Fruit fly (Drosophila melanogaster) whole organism, pupa: ENCODE data around the gene CG43255.

Source experiments
- CG10348 ChIP-seq: fragments of 200-800 bp; sonication (Bioruptor generic); IDR thresholded peaks from 2 replicates; pipeline ENCODE4 v1.3.6; 2022; ENCODE audit warnings: missing biosample characterization, missing genetic modification characterization
- CG12605 ChIP-seq: fragments of 200-800 bp; sonication (Bioruptor generic); IDR thresholded peaks from 2 replicates; pipeline ENCODE4 v1.3.6; 2022; ENCODE audit warnings: missing biosample characterization, missing genetic modification characterization
- CG13204 ChIP-seq: fragments of 200-800 bp; sonication (Bioruptor generic); optimal IDR thresholded peaks from 2 replicates; lab custom pipeline; 2018; ENCODE audit warnings: missing biosample characterization, mild to moderate bottlenecking, missing genetic modification characterization, moderate library complexity
- CG14655 ChIP-seq: fragments of 200-800 bp; sonication (Bioruptor generic); optimal IDR thresholded peaks from 3 replicates; lab custom pipeline; 2017; ENCODE audit warnings: mild to moderate bottlenecking, missing biosample characterization, missing genetic modification reagents, missing genetic modification characterization
- CG15710 ChIP-seq: fragments of 200-800 bp; sonication (Bioruptor generic); optimal IDR thresholded peaks from 2 replicates; lab custom pipeline; 2018; ENCODE audit warnings: missing biosample characterization, mild to moderate bottlenecking, missing genetic modification characterization, moderate library complexity
- CG17806 ChIP-seq: fragments of 200-800 bp; sonication (Bioruptor generic); optimal IDR thresholded peaks from 2 replicates; lab custom pipeline; 2018; ENCODE audit warnings: missing biosample characterization, mild to moderate bottlenecking, missing genetic modification characterization, moderate library complexity
- CG32121 ChIP-seq: fragments of 200-800 bp; sonication (Bioruptor generic); IDR thresholded peaks from 2 replicates; pipeline ENCODE4 v1.3.6; 2022; ENCODE audit warnings: missing biosample characterization, missing genetic modification characterization
- CG34367 ChIP-seq: fragments of 200-800 bp; sonication (Bioruptor generic); optimal IDR thresholded peaks from 2 replicates; lab custom pipeline; 2018; ENCODE audit warnings: missing biosample characterization, mild to moderate bottlenecking, missing genetic modification characterization
- CG4496 ChIP-seq: fragments of 200-800 bp; sonication (Bioruptor generic); IDR thresholded peaks from 3 replicates; pipeline ENCODE4 v1.3.6; 2022; ENCODE audit warnings: missing biosample characterization, missing genetic modification characterization
- CG8159 ChIP-seq: fragments of 200-800 bp; sonication (Bioruptor generic); optimal IDR thresholded peaks from 3 replicates; lab custom pipeline; 2018; ENCODE audit warnings: missing biosample characterization, mild to moderate bottlenecking, missing genetic modification characterization, moderate library complexity
- CG8301 ChIP-seq: fragments of 200-800 bp; sonication (Bioruptor generic); optimal IDR thresholded peaks from 2 replicates; lab custom pipeline; 2018; ENCODE audit warnings: missing biosample characterization, mild to moderate bottlenecking, missing genetic modification characterization
- CG9948 ChIP-seq: fragments of 200-800 bp; sonication (Bioruptor generic); optimal IDR thresholded peaks from 2 replicates; lab custom pipeline; 2018; ENCODE audit warnings: missing biosample characterization, mild to moderate bottlenecking, missing genetic modification characterization, moderate library complexity
- D1 ChIP-seq: fragments of 200-800 bp; sonication (Bioruptor generic); optimal IDR thresholded peaks from 2 replicates; lab custom pipeline; 2018; ENCODE audit warnings: missing biosample characterization, mild to moderate bottlenecking, missing genetic modification characterization, moderate library complexity
- EcR ChIP-seq: fragments of 200-800 bp; sonication (Bioruptor generic); optimal IDR thresholded peaks from 3 replicates; lab custom pipeline; 2019; ENCODE audit warnings: missing biosample characterization, missing genetic modification characterization, mild to moderate bottlenecking, moderate library complexity, missing genetic modification reagents
- Ets98B ChIP-seq: fragments of 200-800 bp; sonication (Bioruptor generic); IDR thresholded peaks from 2 replicates; pipeline ENCODE4 v1.3.6; 2022; ENCODE audit warnings: missing biosample characterization, missing genetic modification characterization
- Pif1A ChIP-seq: fragments of 200-800 bp; sonication (Bioruptor generic); optimal IDR thresholded peaks from 3 replicates; lab custom pipeline; 2016; ENCODE audit warnings: missing biosample characterization, missing genetic modification characterization
- Pif1B ChIP-seq: fragments of 200-800 bp; sonication (Bioruptor generic); optimal IDR thresholded peaks from 3 replicates; lab custom pipeline; 2016; ENCODE audit warnings: missing biosample characterization, missing genetic modification characterization
- Snoo ChIP-seq: fragments of 200-800 bp; sonication (Bioruptor generic); optimal IDR thresholded peaks from 3 replicates; lab custom pipeline; 2017; ENCODE audit warnings: missing biosample characterization, mild to moderate bottlenecking, missing genetic modification characterization, inconsistent platforms
- fd96Ca ChIP-seq: fragments of 200-800 bp; sonication (Bioruptor generic); IDR thresholded peaks from 3 replicates; pipeline ENCODE4 v1.3.6; 2022; ENCODE audit warnings: missing biosample characterization, missing genetic modification characterization
- gl ChIP-seq: fragments of 200-800 bp; sonication (Bioruptor generic); optimal IDR thresholded peaks from 2 replicates; lab custom pipeline; 2018; ENCODE audit warnings: missing biosample characterization, mild to moderate bottlenecking, missing genetic modification characterization
- rn ChIP-seq: fragments of 200-800 bp; sonication (Bioruptor generic); IDR thresholded peaks from 2 replicates; pipeline ENCODE4 v1.3.6; 2022; ENCODE audit warnings: missing biosample characterization, missing genetic modification characterization

The CG43255 gene

DNA sequence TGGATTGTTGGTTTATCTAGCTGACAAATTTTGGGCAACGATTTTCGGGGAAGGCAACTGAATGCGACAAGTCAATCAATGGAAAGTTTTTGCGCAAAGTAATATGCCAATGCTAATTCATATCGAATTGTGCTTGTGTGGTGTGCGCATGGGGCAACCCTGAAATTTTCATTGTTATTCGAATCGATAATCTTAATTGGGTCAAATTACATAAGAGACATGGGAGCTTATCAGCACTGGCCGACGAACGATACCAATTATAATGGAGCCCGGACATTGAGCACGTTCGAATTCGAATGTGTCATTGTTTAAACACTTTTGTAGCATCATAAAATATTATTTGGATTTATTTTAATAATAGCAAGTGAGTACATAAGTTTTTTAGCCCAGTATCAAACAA, 39.1 kb upstream of the CG43255 start:
- TF ChIP-seq Pif1A (GFP tag; lab: Kevin White, UChicago) (no peak), fd96Ca (GFP tag; lab: Robert Waterston, UW) (no peak), Pif1B (GFP tag; lab: Kevin White, UChicago) (no peak), D1 (tag; lab: Kevin White, UChicago) (no peak), rn (GFP tag; lab: Robert Waterston, UW) (no peak), EcR (no peak), CG17806 (tag; lab: Kevin White, UChicago) (no peak), CG8159 (tag; lab: Kevin White, UChicago) (no peak), CG34367 (no peak), Snoo (tag; lab: Kevin White, UChicago) (no peak), Ets98B (GFP tag; lab: Robert Waterston, UW) (no peak), CG14655 (GFP tag; lab: Kevin White, UChicago) (no peak), CG4496 (GFP tag; lab: Robert Waterston, UW) (no peak), gl (tag; lab: Kevin White, UChicago) (no peak), CG12605 (GFP tag; lab: Robert Waterston, UW) (no peak), CG9948 (tag; lab: Kevin White, UChicago) (no peak), CG15710 (tag; lab: Kevin White, UChicago) (no peak), CG13204 (no peak)

DNA sequence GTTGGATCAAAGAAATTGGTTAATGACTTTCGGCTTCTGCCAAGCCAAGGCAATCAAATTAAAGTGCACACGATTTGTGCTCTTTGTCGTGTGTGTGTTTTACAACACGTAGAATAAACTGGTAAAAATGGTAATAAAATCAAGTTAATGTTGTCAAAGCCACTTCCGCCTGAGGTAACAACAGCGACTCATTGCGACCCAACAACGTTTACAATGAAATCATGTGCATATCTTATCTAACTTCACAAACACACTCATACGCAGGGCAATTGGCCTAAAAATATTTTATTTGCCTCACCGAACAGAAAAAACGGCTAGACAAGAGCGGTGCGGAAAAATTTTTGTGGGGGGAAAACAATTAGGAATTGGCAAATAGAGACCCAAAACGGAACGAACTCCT, 38.6 kb upstream of the CG43255 start:
- TF ChIP-seq CG14655 (GFP tag; lab: Kevin White, UChicago) (no peak), EcR (no peak), gl (tag; lab: Kevin White, UChicago) (no peak), CG10348 (GFP tag; lab: Robert Waterston, UW) (no peak), Snoo (tag; lab: Kevin White, UChicago) (no peak), CG32121 (GFP tag; lab: Robert Waterston, UW) (no peak)
- TF ChIP-seq, all 21 proteins: peak for 0

- no peak for TF ChIP-seq Pif1B (GFP tag; lab: Kevin White, UChicago)
- TF ChIP-seq CG13204: no peak
- no peak for TF ChIP-seq gl (tag; lab: Kevin White, UChicago)
- no peak for TF ChIP-seq CG9948 (tag; lab: Kevin White, UChicago)
- TF ChIP-seq CG15710 (tag; lab: Kevin White, UChicago): no peak
- no peak for TF ChIP-seq CG32121 (GFP tag; lab: Robert Waterston, UW)
- TF ChIP-seq CG4496 (GFP tag; lab: Robert Waterston, UW): no peak
- TF ChIP-seq Snoo (tag; lab: Kevin White, UChicago): no peak
- TF ChIP-seq CG8301 (tag; lab: Kevin White, UChicago): no peak
- TF ChIP-seq Ets98B (GFP tag; lab: Robert Waterston, UW): no peak
- TF ChIP-seq CG8159 (tag; lab: Kevin White, UChicago): no peak
These were observed 36.4 kb upstream of the CG43255 start for dm6 chrX:8887410-8887809.

dm6 chrX:8888861-8889392, 34.8 kb upstream of the CG43255 start:
- no peak for TF ChIP-seq Pif1A (GFP tag; lab: Kevin White, UChicago)
- peak; percentile 15; the same call in 1 of the 3 replicates for TF ChIP-seq fd96Ca (GFP tag; lab: Robert Waterston, UW)
- peak; percentile 13 for TF ChIP-seq EcR
- no peak for TF ChIP-seq CG10348 (GFP tag; lab: Robert Waterston, UW)

DNA sequence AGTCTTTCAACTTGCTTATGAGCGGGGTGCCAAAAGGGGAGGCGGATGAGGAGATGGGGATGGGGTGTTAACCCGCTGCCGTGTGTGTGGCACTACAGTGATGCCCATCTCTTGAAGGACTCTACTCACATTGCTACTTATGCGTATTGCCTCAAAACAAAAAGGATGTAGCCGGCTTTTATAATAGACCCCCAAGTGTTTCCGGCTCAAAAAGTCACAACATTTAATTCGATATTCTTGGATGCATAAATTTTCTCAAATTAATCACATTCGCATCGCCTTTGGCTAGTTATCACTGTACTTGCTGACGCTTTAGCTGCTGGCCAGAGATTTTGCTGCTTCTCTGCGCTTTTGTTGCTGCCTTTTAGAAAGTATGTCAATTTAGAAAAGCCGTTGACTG, 32.8 kb upstream of the CG43255 start:
- TF ChIP-seq Pif1B (GFP tag; lab: Kevin White, UChicago) (peak; percentile 20), rn (GFP tag; lab: Robert Waterston, UW) (no peak), Ets98B (GFP tag; lab: Robert Waterston, UW) (peak; percentile 76), CG17806 (tag; lab: Kevin White, UChicago) (peak; percentile 13), CG8301 (tag; lab: Kevin White, UChicago) (peak; percentile 70), CG15710 (tag; lab: Kevin White, UChicago) (peak; percentile 34), CG32121 (GFP tag; lab: Robert Waterston, UW) (peak; percentile 81), CG4496 (GFP tag; lab: Robert Waterston, UW) (peak; percentile 78; the same call in 2 of the 3 replicates), CG9948 (tag; lab: Kevin White, UChicago) (peak; percentile 4), CG8159 (tag; lab: Kevin White, UChicago) (peak; percentile 24), fd96Ca (GFP tag; lab: Robert Waterston, UW) (peak; percentile 85), D1 (tag; lab: Kevin White, UChicago) (no peak), Pif1A (GFP tag; lab: Kevin White, UChicago) (peak; percentile 55), CG34367 (no peak), gl (tag; lab: Kevin White, UChicago) (no peak), CG14655 (GFP tag; lab: Kevin White, UChicago) (peak; percentile 65), Snoo (tag; lab: Kevin White, UChicago) (no peak), CG12605 (GFP tag; lab: Robert Waterston, UW) (0 out of 2 replicates have a peak, but pooled peaks have one; percentile 15)
- TF ChIP-seq, all 21 proteins: peak for 13

DNA sequence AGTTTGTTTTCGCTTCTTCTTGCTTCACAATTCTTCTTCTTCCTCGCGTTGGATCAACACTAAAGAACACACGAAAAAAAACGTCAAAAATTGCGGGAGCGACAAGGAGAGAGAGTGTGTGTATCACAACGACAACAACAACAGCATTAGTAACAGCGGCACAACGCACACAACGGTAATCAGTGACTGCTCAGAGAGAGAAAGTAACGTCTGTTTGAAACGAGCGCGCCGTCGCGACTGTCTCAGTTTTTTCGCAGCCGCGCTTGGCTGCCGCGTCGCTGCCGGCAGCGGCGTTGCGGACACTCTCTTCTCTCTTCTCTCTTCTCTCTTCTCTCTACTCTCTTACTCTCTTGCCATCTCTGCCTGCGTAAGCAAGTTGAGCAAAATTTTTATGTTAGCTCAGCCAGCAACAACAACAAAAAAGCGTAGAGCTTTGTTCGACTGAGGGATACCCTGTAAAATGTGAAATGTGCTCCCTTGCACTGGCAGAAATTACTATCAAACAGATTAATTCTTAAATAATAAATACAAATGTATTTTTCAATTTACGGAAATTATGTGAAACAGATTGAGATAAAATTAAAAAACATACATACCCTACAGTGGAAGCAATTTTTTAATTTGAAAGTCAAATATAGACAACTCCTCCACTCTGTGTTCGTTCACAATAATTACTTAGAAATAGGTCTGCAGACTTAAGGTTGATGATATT, 32.0 kb upstream of the CG43255 start:
- peak; percentile 69; the same call in 1 of the 2 replicates for TF ChIP-seq CG32121 (GFP tag; lab: Robert Waterston, UW)
- no peak for TF ChIP-seq gl (tag; lab: Kevin White, UChicago)
- TF ChIP-seq CG10348 (GFP tag; lab: Robert Waterston, UW): no peak
- TF ChIP-seq Snoo (tag; lab: Kevin White, UChicago): peak; percentile 59
- peak; percentile 59 for TF ChIP-seq CG8159 (tag; lab: Kevin White, UChicago)
- TF ChIP-seq CG14655 (GFP tag; lab: Kevin White, UChicago): peak; percentile 62
- TF ChIP-seq CG13204: peak; percentile 6
- TF ChIP-seq CG12605 (GFP tag; lab: Robert Waterston, UW): peak; percentile 52
- TF ChIP-seq EcR: no peak
- TF ChIP-seq CG4496 (GFP tag; lab: Robert Waterston, UW): peak; percentile 73; the same call in 2 of the 3 replicates
- TF ChIP-seq rn (GFP tag; lab: Robert Waterston, UW): no peak
- TF ChIP-seq CG15710 (tag; lab: Kevin White, UChicago): peak; percentile 39
- TF ChIP-seq CG34367: peak; percentile 36
- TF ChIP-seq D1 (tag; lab: Kevin White, UChicago): peak; percentile 15
- TF ChIP-seq CG8301 (tag; lab: Kevin White, UChicago): peak; percentile 36
- peak; percentile 49; the same call in 1 of the 3 replicates for TF ChIP-seq fd96Ca (GFP tag; lab: Robert Waterston, UW)
- TF ChIP-seq Pif1A (GFP tag; lab: Kevin White, UChicago): peak; percentile 41
- TF ChIP-seq Pif1B (GFP tag; lab: Kevin White, UChicago): peak; percentile 71
- TF ChIP-seq Ets98B (GFP tag; lab: Robert Waterston, UW): peak; percentile 60
- peak; percentile 21 for TF ChIP-seq CG9948 (tag; lab: Kevin White, UChicago)
- peak; percentile 45 for TF ChIP-seq CG17806 (tag; lab: Kevin White, UChicago)
